Fruit fly (Drosophila melanogaster) whole organism, prepupa: Measurements from ENCODE around the gene CG4455.

Experiments
- Blimp-1 ChIP-seq: fragments of 200-800 bp; sonication (Bioruptor generic); optimal IDR thresholded peaks from 3 replicates; lab custom pipeline; 2017; ENCODE audit warnings: missing biosample characterization, missing genetic modification characterization, mild to moderate bottlenecking, moderate library complexity, missing genetic modification reagents
- CG10631 ChIP-seq: fragments of 200-800 bp; sonication (Bioruptor generic); optimal IDR thresholded peaks from 2 replicates; lab custom pipeline; 2016; ENCODE audit warnings: missing biosample characterization, missing genetic modification characterization
- CG10669 ChIP-seq: fragments of 200-800 bp; sonication (Bioruptor generic); optimal IDR thresholded peaks from 3 replicates; lab custom pipeline; 2018; ENCODE audit warnings: missing biosample characterization, mild to moderate bottlenecking, missing genetic modification characterization, moderate library complexity
- CG11762 ChIP-seq: fragments of 200-800 bp; sonication (Bioruptor generic); optimal IDR thresholded peaks from 3 replicates; lab custom pipeline; 2016; ENCODE audit warnings: missing biosample characterization, missing genetic modification characterization; ENCODE audit not compliant: insufficient read depth
- CG11902 ChIP-seq: fragments of 200-800 bp; sonication (Bioruptor generic); optimal IDR thresholded peaks from 3 replicates; lab custom pipeline; 2016; ENCODE audit warnings: missing biosample characterization, missing genetic modification characterization
- CG15336 ChIP-seq: fragments of 200-800 bp; sonication (Bioruptor generic); IDR thresholded peaks from 2 replicates; pipeline ENCODE4 v1.3.6; 2022; ENCODE audit warnings: missing biosample characterization, missing genetic modification characterization
- CG1621 ChIP-seq: fragments of 200-800 bp; sonication (Bioruptor generic); optimal IDR thresholded peaks from 3 replicates; lab custom pipeline; 2018; ENCODE audit warnings: missing biosample characterization, mild to moderate bottlenecking, missing genetic modification characterization
- CG16779 ChIP-seq: fragments of 200-800 bp; sonication (Bioruptor generic); optimal IDR thresholded peaks from 3 replicates; lab custom pipeline; 2017; ENCODE audit warnings: missing biosample characterization, mild to moderate bottlenecking, missing genetic modification characterization
- CG31627 ChIP-seq: fragments of 200-800 bp; sonication (Bioruptor generic); optimal IDR thresholded peaks from 3 replicates; lab custom pipeline; 2016; ENCODE audit warnings: missing biosample characterization, missing genetic modification characterization
- CG32006 ChIP-seq: fragments of 200-800 bp; sonication (Bioruptor generic); optimal IDR thresholded peaks from 3 replicates; lab custom pipeline; 2017; ENCODE audit warnings: missing biosample characterization, mild to moderate bottlenecking, missing genetic modification characterization
- CG34406 ChIP-seq: fragments of 200-800 bp; sonication (Bioruptor generic); optimal IDR thresholded peaks from 3 replicates; lab custom pipeline; 2016; ENCODE audit warnings: missing biosample characterization, missing genetic modification characterization
- CG3919 ChIP-seq: fragments of 200-800 bp; sonication (Bioruptor generic); optimal IDR thresholded peaks from 3 replicates; lab custom pipeline; 2016; ENCODE audit warnings: missing biosample characterization, missing genetic modification characterization
- CG4318 ChIP-seq: fragments of 200-800 bp; sonication (Bioruptor generic); optimal IDR thresholded peaks from 3 replicates; lab custom pipeline; 2017; ENCODE audit warnings: missing biosample characterization, mild to moderate bottlenecking, missing genetic modification characterization
- CG6163 ChIP-seq: fragments of 200-800 bp; sonication (Bioruptor generic); IDR thresholded peaks from 3 replicates; pipeline ENCODE4 v1.3.6; 2022; ENCODE audit warnings: missing biosample characterization, missing genetic modification characterization
- CG6276 ChIP-seq: fragments of 200-800 bp; sonication (Bioruptor generic); optimal IDR thresholded peaks from 2 replicates; lab custom pipeline; 2017; ENCODE audit warnings: missing biosample characterization, mild to moderate bottlenecking, missing genetic modification characterization
- CG6808 ChIP-seq: fragments of 200-800 bp; sonication (Bioruptor generic); optimal IDR thresholded peaks from 3 replicates; lab custom pipeline; 2017; ENCODE audit warnings: missing biosample characterization, missing genetic modification characterization, mild to moderate bottlenecking, moderate library complexity, missing genetic modification reagents
- CG6854 ChIP-seq: fragments of 200-800 bp; sonication (Bioruptor generic); optimal IDR thresholded peaks from 2 replicates; lab custom pipeline; 2017; ENCODE audit warnings: missing biosample characterization, mild to moderate bottlenecking, missing genetic modification characterization
- CG8119 ChIP-seq: fragments of 200-800 bp; sonication (Bioruptor generic); IDR thresholded peaks from 3 replicates; pipeline ENCODE4 v1.3.6; 2022; ENCODE audit warnings: missing biosample characterization, missing genetic modification characterization
- CG9139 ChIP-seq: fragments of 200-800 bp; sonication (Bioruptor generic); optimal IDR thresholded peaks from 3 replicates; lab custom pipeline; 2017; ENCODE audit warnings: missing biosample characterization, mild to moderate bottlenecking, missing genetic modification characterization
- Eip75B ChIP-seq: fragments of 200-800 bp; sonication (Bioruptor generic); optimal IDR thresholded peaks from 3 replicates; lab custom pipeline; 2016; ENCODE audit warnings: missing biosample characterization, missing genetic modification characterization
- Eip78C ChIP-seq: fragments of 200-800 bp; sonication (Bioruptor generic); peaks from one replicate; lab custom pipeline; 2016; ENCODE audit warnings: missing biosample characterization, missing genetic modification characterization
- Eip93F ChIP-seq: fragments of 200-800 bp; sonication (Bioruptor generic); optimal IDR thresholded peaks from 2 replicates; lab custom pipeline; 2016; ENCODE audit warnings: missing biosample characterization, mild to moderate bottlenecking, missing genetic modification characterization
- Ets21C ChIP-seq: fragments of 200-800 bp; sonication (Bioruptor generic); optimal IDR thresholded peaks from 3 replicates; lab custom pipeline; 2016; ENCODE audit warnings: missing biosample characterization, missing genetic modification characterization
- Ets96B ChIP-seq: fragments of 200-800 bp; optimal IDR thresholded peaks from 2 replicates; lab custom pipeline; 2019; ENCODE audit warnings: missing biosample characterization, mild to moderate bottlenecking, missing genetic modification characterization, moderate library complexity
- Gug ChIP-seq: fragments of 200-800 bp; sonication (Bioruptor generic); IDR thresholded peaks from 2 replicates; pipeline ENCODE4 v1.3.6; 2022; ENCODE audit warnings: missing biosample characterization, missing genetic modification characterization
- Hr38 ChIP-seq: sonication (Bioruptor generic); optimal IDR thresholded peaks from 2 replicates; lab custom pipeline; 2016; ENCODE audit warnings: missing biosample characterization, missing genetic modification characterization
- Hr39 ChIP-seq: fragments of 200-800 bp; sonication (Bioruptor generic); optimal IDR thresholded peaks from 2 replicates; lab custom pipeline; 2016; ENCODE audit warnings: missing biosample characterization, missing genetic modification characterization
- Hr4 ChIP-seq: fragments of 200-800 bp; sonication (Bioruptor generic); optimal IDR thresholded peaks from 3 replicates; lab custom pipeline; 2016; ENCODE audit warnings: missing biosample characterization, missing genetic modification characterization
- Lpt ChIP-seq: fragments of 200-800 bp; sonication (Bioruptor generic); optimal IDR thresholded peaks from 3 replicates; lab custom pipeline; 2016; ENCODE audit warnings: missing biosample characterization, missing genetic modification characterization
- Met ChIP-seq: fragments of 200-800 bp; sonication (Bioruptor generic); optimal IDR thresholded peaks from 3 replicates; lab custom pipeline; 2016; ENCODE audit warnings: missing biosample characterization, missing genetic modification characterization
- OdsH ChIP-seq: fragments of 200-800 bp; sonication (Bioruptor generic); optimal IDR thresholded peaks from 3 replicates; lab custom pipeline; 2016; ENCODE audit warnings: missing biosample characterization, missing genetic modification characterization
- Sox102F ChIP-seq: fragments of 200-800 bp; sonication (Bioruptor generic); optimal IDR thresholded peaks from 2 replicates; lab custom pipeline; 2016; ENCODE audit warnings: missing biosample characterization, mild to moderate bottlenecking, missing genetic modification characterization
- acj6 ChIP-seq: fragments of 200-800 bp; sonication (Bioruptor generic); optimal IDR thresholded peaks from 3 replicates; lab custom pipeline; 2016; ENCODE audit warnings: missing biosample characterization, missing genetic modification characterization
- cyc ChIP-seq: fragments of 200-800 bp; sonication (Bioruptor generic); optimal IDR thresholded peaks from 3 replicates; lab custom pipeline; 2016; ENCODE audit warnings: missing biosample characterization, missing genetic modification characterization
- dac ChIP-seq: fragments of 200-800 bp; sonication (Bioruptor generic); optimal IDR thresholded peaks from 2 replicates; lab custom pipeline; 2017; ENCODE audit warnings: missing biosample characterization, mild to moderate bottlenecking, missing genetic modification characterization
- eg ChIP-seq: fragments of 200-800 bp; sonication (Bioruptor generic); IDR thresholded peaks from 3 replicates; pipeline ENCODE4 v1.3.6; 2022; ENCODE audit warnings: missing biosample characterization, missing genetic modification characterization
- esn ChIP-seq: fragments of 200-800 bp; sonication (Bioruptor generic); optimal IDR thresholded peaks from 2 replicates; lab custom pipeline; 2016; ENCODE audit warnings: missing biosample characterization, mild to moderate bottlenecking, missing genetic modification characterization, moderate library complexity
- fd59A ChIP-seq: fragments of 200-800 bp; sonication (Bioruptor generic); optimal IDR thresholded peaks from 2 replicates; lab custom pipeline; 2017; ENCODE audit warnings: missing biosample characterization, mild to moderate bottlenecking, missing genetic modification characterization, missing genetic modification reagents
- fd85E ChIP-seq: fragments of 200-800 bp; sonication (Bioruptor generic); optimal IDR thresholded peaks from 3 replicates; lab custom pipeline; 2016; ENCODE audit warnings: missing biosample characterization, missing genetic modification characterization
- fkh ChIP-seq: fragments of 200-800 bp; sonication (Bioruptor generic); optimal IDR thresholded peaks from 3 replicates; lab custom pipeline; 2017; ENCODE audit warnings: missing biosample characterization, mild to moderate bottlenecking, missing genetic modification characterization, moderate library complexity
- net ChIP-seq: fragments of 200-800 bp; sonication (Bioruptor generic); optimal IDR thresholded peaks from 3 replicates; lab custom pipeline; 2016; ENCODE audit warnings: missing biosample characterization, missing genetic modification characterization
- pdm3 ChIP-seq: fragments of 200-800 bp; sonication (Bioruptor generic); optimal IDR thresholded peaks from 3 replicates; lab custom pipeline; 2016; ENCODE audit warnings: missing biosample characterization, missing genetic modification characterization
- spab ChIP-seq: fragments of 200-800 bp; sonication (Bioruptor generic); optimal IDR thresholded peaks from 2 replicates; lab custom pipeline; 2017; ENCODE audit warnings: missing biosample characterization, mild to moderate bottlenecking, missing genetic modification characterization, missing genetic modification reagents
- ss ChIP-seq, 2 experiments: fragments of 200-800 bp; sonication (Bioruptor generic); optimal IDR thresholded peaks; 2 replicates in 1 of 2; 3 replicates in 1 of 2; lab custom pipeline; 2017 to 2018; ENCODE audit warnings: mild to moderate bottlenecking in 2 of 2, missing biosample characterization in 2 of 2, missing genetic modification characterization in 2 of 2, moderate library complexity in 1 of 2
- svp ChIP-seq: fragments of 200-800 bp; sonication (Bioruptor generic); peaks from one replicate; lab custom pipeline; 2016; ENCODE audit warnings: missing biosample characterization, missing genetic modification characterization
- topi ChIP-seq: fragments of 200-800 bp; sonication (Bioruptor generic); optimal IDR thresholded peaks from 3 replicates; lab custom pipeline; 2016; ENCODE audit warnings: missing biosample characterization, missing genetic modification characterization
- vri ChIP-seq: fragments of 200-800 bp; sonication (Bioruptor generic); optimal IDR thresholded peaks from 3 replicates; lab custom pipeline; 2016; ENCODE audit warnings: missing biosample characterization, mild to moderate bottlenecking, missing genetic modification characterization

The CG4455 gene

DNA sequence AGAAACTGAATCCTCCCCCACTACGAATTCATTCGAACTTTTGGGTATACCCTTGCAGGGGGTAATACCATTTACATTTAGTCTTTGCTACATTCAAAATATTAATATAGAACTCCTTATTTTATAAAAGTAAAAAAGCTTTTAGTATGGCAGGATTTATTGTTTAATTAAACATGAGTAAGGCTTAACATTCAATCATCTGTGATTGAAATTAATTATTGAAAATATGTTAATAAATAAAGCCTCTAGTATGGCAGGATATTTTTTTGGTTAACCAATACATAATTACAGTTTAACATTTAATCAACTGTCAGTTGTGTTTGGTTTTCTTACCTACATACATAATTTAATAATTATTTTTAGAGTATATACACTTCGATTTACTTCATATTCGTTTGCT, 22.0 kb downstream of the CG4455 start:
- TF ChIP-seq Blimp-1 (GFP tag; lab: Kevin White, UChicago) = no peak
- TF ChIP-seq cyc (GFP tag; lab: Kevin White, UChicago) = no peak

- TF ChIP-seq ss (GFP tag; optimal IDR thresholded peaks at IDR 0.05; lab: Kevin White, UChicago) = no peak
- TF ChIP-seq cyc (GFP tag; lab: Kevin White, UChicago) = no peak
- TF ChIP-seq Hr39 (GFP tag; lab: Kevin White, UChicago) = no peak
- no peak for TF ChIP-seq CG32006
- no peak for TF ChIP-seq fkh (GFP tag; lab: Kevin White, UChicago)
- TF ChIP-seq dac (GFP tag; lab: Kevin White, UChicago) = no peak
- no peak for TF ChIP-seq CG15336 (GFP tag; lab: Robert Waterston, UW)
- TF ChIP-seq vri (GFP tag; lab: Kevin White, UChicago) = no peak
- TF ChIP-seq CG8119 (GFP tag; lab: Robert Waterston, UW) = no peak
- no peak for TF ChIP-seq CG31627 (GFP tag; lab: Kevin White, UChicago)
- TF ChIP-seq Sox102F = no peak
- TF ChIP-seq eg (GFP tag; lab: Robert Waterston, UW) = no peak
- TF ChIP-seq CG10631 (GFP tag; lab: Kevin White, UChicago) = no peak
- TF ChIP-seq Ets21C (GFP tag; lab: Kevin White, UChicago) = no peak
These were observed 28.2 kb downstream of the CG4455 start for dm6 chr2L:16380973-16381372.

DNA sequence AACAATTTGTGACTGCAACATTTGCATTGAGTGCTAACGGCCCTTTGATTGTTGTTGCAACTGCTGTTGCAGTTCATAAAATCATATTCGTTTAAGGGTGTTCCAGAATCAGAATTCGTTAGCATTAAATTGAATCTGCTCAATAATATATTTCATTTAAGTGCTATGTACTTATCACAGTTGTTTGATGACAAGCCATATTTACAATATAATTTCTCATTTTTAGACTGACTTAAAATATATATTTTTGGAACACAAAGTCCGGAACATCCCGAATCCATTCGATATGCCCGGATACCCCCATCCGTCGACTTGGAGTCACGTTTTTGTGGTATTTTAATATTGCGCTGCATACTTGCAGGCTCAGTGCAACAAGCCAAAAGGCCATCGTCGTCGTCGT, 38.1 kb downstream of the CG4455 start:
- no peak for TF ChIP-seq CG6854 (GFP tag; lab: Kevin White, UChicago)
- no peak for TF ChIP-seq CG34406 (GFP tag; lab: Kevin White, UChicago)
- TF ChIP-seq CG10669 (GFP tag; lab: Kevin White, UChicago) = peak; percentile 81
- TF ChIP-seq svp = peak; percentile 73
- no peak for TF ChIP-seq dac (GFP tag; lab: Kevin White, UChicago)
- TF ChIP-seq Blimp-1 (GFP tag; lab: Kevin White, UChicago) = no peak
- TF ChIP-seq Eip78C (GFP tag; lab: Kevin White, UChicago) = peak; percentile 61
- TF ChIP-seq Eip93F (GFP tag; lab: Kevin White, UChicago) = no peak
- no peak for TF ChIP-seq CG1621 (tag; lab: Kevin White, UChicago)
- no peak for TF ChIP-seq net (GFP tag; lab: Kevin White, UChicago)
- TF ChIP-seq Gug (GFP tag; lab: Robert Waterston, UW) = no peak
- peak; percentile 40 for TF ChIP-seq Met (GFP tag; lab: Kevin White, UChicago)
- TF ChIP-seq CG11902 = no peak
- TF ChIP-seq esn (GFP tag; lab: Kevin White, UChicago) = no peak
- no peak for TF ChIP-seq CG3919 (GFP tag; lab: Kevin White, UChicago)
- peak; percentile 29 for TF ChIP-seq OdsH (GFP tag; lab: Kevin White, UChicago)
- peak; percentile 31 for TF ChIP-seq pdm3 (GFP tag; lab: Kevin White, UChicago)
- TF ChIP-seq CG8119 (GFP tag; lab: Robert Waterston, UW) = no peak
- no peak for TF ChIP-seq CG11762
- TF ChIP-seq CG9139 (GFP tag; lab: Kevin White, UChicago) = no peak
- no peak for TF ChIP-seq Eip75B (GFP tag; lab: Kevin White, UChicago)
- no peak for TF ChIP-seq Hr38 (GFP tag; lab: Kevin White, UChicago)
- TF ChIP-seq Sox102F = peak; percentile 27
- TF ChIP-seq CG4318 = no peak
- no peak for TF ChIP-seq ss (GFP tag; optimal IDR thresholded peaks at IDR 0.05; lab: Kevin White, UChicago)
- peak; percentile 12 for TF ChIP-seq Hr4
- no peak for TF ChIP-seq fd85E (GFP tag; lab: Kevin White, UChicago)
- peak; percentile 10 for TF ChIP-seq topi (GFP tag; lab: Kevin White, UChicago)
- TF ChIP-seq acj6 = peak; percentile 18
- no peak for TF ChIP-seq Lpt
- TF ChIP-seq CG32006 = peak; percentile 22
- no peak for TF ChIP-seq Ets96B (tag; lab: Kevin White, UChicago)
- TF ChIP-seq CG6163 = no peak
- no peak for TF ChIP-seq spab
- TF ChIP-seq CG6276 (GFP tag; lab: Kevin White, UChicago) = no peak
- TF ChIP-seq Hr39 (GFP tag; lab: Kevin White, UChicago) = peak; percentile 27
- TF ChIP-seq fkh (GFP tag; lab: Kevin White, UChicago) = no peak
- no peak for TF ChIP-seq vri (GFP tag; lab: Kevin White, UChicago)
- no peak for TF ChIP-seq fd59A
- no peak for TF ChIP-seq CG6808 (GFP tag; lab: Kevin White, UChicago)
- TF ChIP-seq CG16779 (tag; lab: Kevin White, UChicago) = no peak
